Worm (Caenorhabditis elegans) whole organism, late embryonic: ENCODE results near the gene srh-97.

Experiments
- ceh-14 ChIP-seq: sonication (generic microtip); optimal IDR thresholded peaks from 2 replicates; lab custom pipeline; 2016; ENCODE audit warnings: missing genotype, missing genetic modification characterization, missing compliant biosample characterization
- ceh-30 ChIP-seq: fragments of 150-350 bp; optimal IDR thresholded peaks from 2 replicates; lab custom pipeline; 2014; ENCODE audit warnings: missing biosample characterization, missing genetic modification characterization
- ceh-45 ChIP-seq: fragments of 200-800 bp; sonication (Bioruptor generic); IDR thresholded peaks from 2 replicates; pipeline ENCODE4 v1.3.6; 2022; ENCODE audit warnings: missing genetic modification reagents, missing genetic modification characterization, missing compliant biosample characterization
- ceh-6 ChIP-seq: fragments of 200-800 bp; sonication (Bioruptor generic); optimal IDR thresholded peaks from 2 replicates; lab custom pipeline; 2018; ENCODE audit warnings: mild to moderate bottlenecking, missing genetic modification characterization, missing compliant biosample characterization
- dmd-4 ChIP-seq: sonication (generic microtip); optimal IDR thresholded peaks from 2 replicates; lab custom pipeline; 2016; ENCODE audit warnings: borderline replicate concordance, missing genetic modification characterization, missing compliant biosample characterization
- dve-1 ChIP-seq: sonication (generic microtip); optimal IDR thresholded peaks from 2 replicates; lab custom pipeline; 2017; ENCODE audit warnings: antibody characterized with exemption, mild to moderate bottlenecking, missing genetic modification characterization, missing compliant biosample characterization
- elt-4 ChIP-seq: sonication (generic microtip); optimal IDR thresholded peaks from 2 replicates; lab custom pipeline; 2016; ENCODE audit warnings: missing genetic modification characterization, missing compliant biosample characterization
- hlh-8 ChIP-seq: sonication (generic microtip); optimal IDR thresholded peaks from 2 replicates; lab custom pipeline; 2016; ENCODE audit warnings: missing genotype, missing genetic modification characterization, missing compliant biosample characterization
- pag-3 ChIP-seq: sonication (generic microtip); optimal IDR thresholded peaks from 2 replicates; lab custom pipeline; 2016; ENCODE audit warnings: missing compliant biosample characterization, missing genetic modification characterization, borderline replicate concordance
- pha-2 ChIP-seq: sonication (generic microtip); optimal IDR thresholded peaks from 2 replicates; lab custom pipeline; 2017; ENCODE audit warnings: mild to moderate bottlenecking, missing genetic modification characterization, missing compliant biosample characterization
- pha-4 ChIP-seq: fragments of 150-350 bp; optimal IDR thresholded peaks from 2 replicates; lab custom pipeline; 2018; ENCODE audit warnings: missing biosample characterization, missing genetic modification reagents, missing genetic modification characterization
- pros-1 ChIP-seq: fragments of 150-350 bp; optimal IDR thresholded peaks from 2 replicates; lab custom pipeline; 2014; ENCODE audit warnings: missing biosample characterization, missing genetic modification reagents, missing genetic modification characterization
- tbx-2 ChIP-seq: sonication (generic microtip); optimal IDR thresholded peaks from 2 replicates; lab custom pipeline; 2016; ENCODE audit warnings: missing genetic modification characterization, missing compliant biosample characterization

- TF ChIP-seq ceh-14 (no peak), ceh-30 (tag; lab: Kevin White, UChicago) (no peak), elt-4 (tag; lab: Kevin White, UChicago) (no peak), hlh-8 (tag; lab: Kevin White, UChicago) (no peak), ceh-6 (GFP tag; lab: Kevin White, UChicago) (no peak), ceh-45 (GFP tag; lab: Robert Waterston, UW) (no peak), dmd-4 (no peak), pros-1 (tag; lab: Kevin White, UChicago) (no peak), pha-2 (tag; lab: Kevin White, UChicago) (no peak), pag-3 (tag; lab: Kevin White, UChicago) (no peak), tbx-2 (no peak), dve-1 (tag; lab: Kevin White, UChicago) (no peak), pha-4 (no peak)
These were observed 2.8 kb upstream of the srh-97 start, which contains the start of gene clc-13 for ce11 chrV:17014050-17014449.
